Worm (Caenorhabditis elegans): Measurements from ENCODE around the gene Y22D7AL.16.
A peak's percentile ranks its signal among the peaks of the same experiment; 100 is the strongest.

Gene Y22D7AL.16

ce11 chrIII:1618915-1619314 lies 46.1 kb downstream of the Y22D7AL.16 start, which contains the start of gene Y22D7AL.10 (continued):
- TF ChIP-seq nhr-25 (tag; optimal IDR thresholded peaks at IDR 0.05) (peak; percentile 94), nhr-12 (tag; optimal IDR thresholded peaks at IDR 0.05) (no peak), elt-3 (tag; optimal IDR thresholded peaks at IDR 0.05) (peak in 2 of 3 experiments; percentile 4 to 47), ceh-28 (tag; optimal IDR thresholded peaks at IDR 0.05) (peak; percentile 95), R02D3.7 (tag; optimal IDR thresholded peaks at IDR 0.05) (peak; percentile 89), pha-4 (tag; optimal IDR thresholded peaks at IDR 0.05) (peak; percentile 94), elt-1 (tag; optimal IDR thresholded peaks at IDR 0.05) (peak; percentile 71), ztf-4 (tag; optimal IDR thresholded peaks at IDR 0.05) (peak; percentile 82)

- TF ChIP-seq lin-39 (tag; optimal IDR thresholded peaks at IDR 0.05) = no peak
- TF ChIP-seq ama-1 (optimal IDR thresholded peaks at IDR 0.05) = peak; percentile 7
These were observed 46.7 kb downstream of the Y22D7AL.16 start for ce11 chrIII:1618312-1618711.

- TF ChIP-seq nhr-43 (tag; optimal IDR thresholded peaks at IDR 0.05; ENCODE audit: poor library complexity, severe bottlenecking) (peak; percentile 55), elt-2 (tag; optimal IDR thresholded peaks at IDR 0.05) (peak; percentile 46), ama-1 (optimal IDR thresholded peaks at IDR 0.05) (peak; percentile 94), pha-4 (tag; optimal IDR thresholded peaks at IDR 0.05) (peak; percentile 7), lin-15B (tag; optimal IDR thresholded peaks at IDR 0.05) (peak; percentile 68), ceh-28 (tag; optimal IDR thresholded peaks at IDR 0.05) (peak; percentile 4), eor-1 (tag; optimal IDR thresholded peaks at IDR 0.05) (no peak), nhr-67 (tag; optimal IDR thresholded peaks at IDR 0.05) (no peak), ztf-11 (tag; optimal IDR thresholded peaks at IDR 0.05) (no peak), lsy-12 (tag; optimal IDR thresholded peaks at IDR 0.05) (peak; percentile 42), ztf-4 (tag; optimal IDR thresholded peaks at IDR 0.05) (peak; percentile 59), nhr-25 (tag; optimal IDR thresholded peaks at IDR 0.05) (peak; percentile 48), tbx-2 (tag; optimal IDR thresholded peaks at IDR 0.05) (no peak), lin-39 (tag; optimal IDR thresholded peaks at IDR 0.05) (no peak), R02D3.7 (tag; optimal IDR thresholded peaks at IDR 0.05) (no peak), unc-39 (tag; optimal IDR thresholded peaks at IDR 0.05) (no peak), aly-2 (tag; optimal IDR thresholded peaks at IDR 0.05) (no peak), nfya-1 (tag; optimal IDR thresholded peaks at IDR 0.05; ENCODE audit: insufficient read depth) (peak; percentile 38)
These were observed 48.6 kb downstream of the Y22D7AL.16 start for ce11 chrIII:1616245-1617026.

ce11 chrIII:1614412-1614811 lies 50.6 kb downstream of the Y22D7AL.16 start:
- TF ChIP-seq sea-2 (GFP tag; optimal IDR thresholded peaks at IDR 0.05) (no peak), ama-1 (optimal IDR thresholded peaks at IDR 0.05) (no peak), pha-4 (tag; optimal IDR thresholded peaks at IDR 0.05) (no peak), fos-1 (tag; optimal IDR thresholded peaks at IDR 0.05) (no peak), skn-1 (tag; optimal IDR thresholded peaks at IDR 0.05) (no peak), jun-1 (tag; optimal IDR thresholded peaks at IDR 0.05) (no peak), zag-1 (tag; optimal IDR thresholded peaks at IDR 0.05) (no peak), daf-12 (tag; optimal IDR thresholded peaks at IDR 0.05) (no peak), nhr-28 (tag; optimal IDR thresholded peaks at IDR 0.05) (no peak), snpc-4 (tag; optimal IDR thresholded peaks at IDR 0.05) (no peak), tbx-2 (tag; optimal IDR thresholded peaks at IDR 0.05) (no peak), nhr-43 (tag; optimal IDR thresholded peaks at IDR 0.05; ENCODE audit: poor library complexity, severe bottlenecking) (no peak), hmg-11 (tag; optimal IDR thresholded peaks at IDR 0.05) (no peak), ceh-82 (tag; optimal IDR thresholded peaks at IDR 0.05) (no peak), nhr-23 (tag; optimal IDR thresholded peaks at IDR 0.05) (peak; percentile 1), eor-1 (tag; optimal IDR thresholded peaks at IDR 0.05) (no peak), nfya-1 (tag; optimal IDR thresholded peaks at IDR 0.05; ENCODE audit: insufficient read depth) (no peak), nhr-25 (tag; optimal IDR thresholded peaks at IDR 0.05) (peak; percentile 1)

- TF ChIP-seq pha-4 (tag; optimal IDR thresholded peaks at IDR 0.05) = no peak
- no peak for TF ChIP-seq nhr-11 (tag; optimal IDR thresholded peaks at IDR 0.05)
- TF ChIP-seq aly-2 (tag; optimal IDR thresholded peaks at IDR 0.05) = no peak
- no peak for TF ChIP-seq fkh-10 (GFP tag; optimal IDR thresholded peaks at IDR 0.05)
- TF ChIP-seq tbx-2 (tag; optimal IDR thresholded peaks at IDR 0.05) = no peak
- no peak for TF ChIP-seq nhr-77 (tag; optimal IDR thresholded peaks at IDR 0.05)
- TF ChIP-seq fos-1 (tag; optimal IDR thresholded peaks at IDR 0.05) = no peak
- no peak for TF ChIP-seq egl-27 (tag; optimal IDR thresholded peaks at IDR 0.05)
- TF ChIP-seq eor-1 (tag; optimal IDR thresholded peaks at IDR 0.05) = no peak
- TF ChIP-seq ceh-82 (tag; optimal IDR thresholded peaks at IDR 0.05) = no peak
- no peak for TF ChIP-seq elt-3 (tag; optimal IDR thresholded peaks at IDR 0.05)
- TF ChIP-seq mdl-1 (tag; optimal IDR thresholded peaks at IDR 0.05) = no peak
- TF ChIP-seq zag-1 (tag; optimal IDR thresholded peaks at IDR 0.05) = no peak
- TF ChIP-seq snpc-4 (tag; optimal IDR thresholded peaks at IDR 0.05) = no peak
- TF ChIP-seq fkh-2 (tag; optimal IDR thresholded peaks at IDR 0.05) = no peak
- TF ChIP-seq nhr-12 (tag; optimal IDR thresholded peaks at IDR 0.05) = no peak
- TF ChIP-seq lsy-12 (tag; optimal IDR thresholded peaks at IDR 0.05) = no peak
These were observed 51.1 kb downstream of the Y22D7AL.16 start, which contains the start of gene Y22D7AL.9 for ce11 chrIII:1613933-1614332. Gene Y22D7AL.9 (minus strand): TSS chrIII:1614033.
